Worm (Caenorhabditis elegans) whole organism, L4/young adult: ENCODE measurements around the gene F08C6.18.

Experiments used
- W03F9.2 ChIP-seq: fragments of 150-350 bp; optimal IDR thresholded peaks from 2 replicates; lab custom pipeline; 2014; ENCODE audit warnings: missing biosample characterization, missing genetic modification characterization
- dao-5 ChIP-seq: sonication (generic microtip); optimal IDR thresholded peaks from 2 replicates; lab custom pipeline; 2016; ENCODE audit warnings: missing genotype, missing genetic modification characterization, moderate library complexity, missing compliant biosample characterization
- him-1 ChIP-seq: sonication (generic microtip); optimal IDR thresholded peaks from 2 replicates; lab custom pipeline; 2016; ENCODE audit warnings: missing genotype, missing genetic modification reagents, missing genetic modification characterization, missing compliant biosample characterization

The F08C6.18 gene

DNA sequence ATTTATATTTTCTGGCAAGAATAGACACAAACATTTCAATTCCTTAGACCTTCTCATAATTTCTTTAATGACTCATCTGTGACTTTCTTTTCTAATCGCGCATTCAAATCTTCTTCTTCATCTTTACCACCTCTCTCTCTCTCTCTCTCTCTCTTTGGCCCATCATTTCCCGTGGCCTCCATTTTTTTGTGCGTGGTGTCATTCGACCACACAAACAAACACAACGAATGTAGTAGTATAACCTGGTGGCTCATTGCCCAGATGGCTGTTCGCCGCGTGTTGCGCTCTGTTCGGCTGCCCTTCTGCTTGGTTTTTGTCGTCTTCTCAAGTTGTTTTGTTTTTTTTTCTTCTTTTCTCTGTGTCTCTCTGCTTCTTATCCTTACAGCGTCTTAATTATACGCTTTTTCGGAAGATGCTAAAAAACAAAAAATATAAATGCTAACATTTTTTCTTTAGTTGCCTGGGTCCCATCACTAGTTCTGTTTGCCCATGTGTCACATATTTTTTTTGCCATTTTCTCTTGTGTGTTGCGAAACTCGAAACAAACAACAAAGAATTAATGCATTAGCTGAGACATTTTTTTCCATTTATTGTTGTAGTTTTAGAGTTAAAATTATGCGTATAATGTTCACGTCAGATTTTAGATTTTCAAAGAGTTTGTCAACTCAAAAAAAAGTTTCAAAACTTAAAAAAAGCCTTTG, 4.2 kb upstream of the F08C6.18 start:
- TF ChIP-seq him-1 (tag; lab: Kevin White, UChicago), result no peak
- no peak for TF ChIP-seq W03F9.2 (tag; lab: Kevin White, UChicago)
- TF ChIP-seq dao-5 (tag; lab: Kevin White, UChicago), result no peak

DNA sequence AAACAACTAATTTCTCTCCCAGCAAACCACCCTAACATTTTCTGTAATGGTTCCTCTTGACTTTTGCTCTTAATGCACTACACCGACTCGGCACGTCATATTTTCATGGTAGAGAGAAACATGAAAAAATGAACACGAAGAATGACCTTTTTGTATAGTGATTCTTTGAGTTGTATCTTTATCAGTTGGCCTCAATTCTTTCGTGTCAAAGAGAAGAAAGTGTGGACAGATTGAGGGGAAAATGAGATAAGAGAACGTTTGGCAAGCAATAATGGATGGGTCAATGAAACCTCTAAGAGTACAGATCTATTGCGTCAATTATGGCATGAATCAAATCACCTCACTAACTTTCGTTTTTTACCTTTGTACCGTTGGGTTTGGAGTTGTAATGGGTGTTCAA, 2.5 kb upstream of the F08C6.18 start:
- TF ChIP-seq him-1 (tag; lab: Kevin White, UChicago) (no peak), W03F9.2 (tag; lab: Kevin White, UChicago) (no peak), dao-5 (tag; lab: Kevin White, UChicago) (no peak)

DNA sequence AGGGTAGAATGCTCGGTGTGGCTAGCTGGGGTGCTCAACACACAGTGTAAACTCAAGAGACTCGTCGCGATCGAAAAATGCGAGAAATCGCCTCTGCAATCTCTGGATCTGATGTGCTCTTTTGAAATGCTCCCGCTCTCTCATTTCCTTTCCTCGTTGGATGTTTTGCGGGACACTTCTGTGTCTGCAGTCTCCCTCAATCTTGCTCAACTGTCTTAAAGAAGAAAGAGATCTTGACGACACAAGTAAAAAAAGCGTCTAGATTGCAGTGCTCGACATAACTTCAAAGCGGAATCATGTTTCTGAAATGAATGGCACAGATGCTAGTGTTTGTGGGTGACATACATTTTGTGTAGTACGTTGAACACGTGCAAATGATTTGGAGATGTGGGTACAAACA, 201 bp upstream of the F08C6.18 start:
- TF ChIP-seq W03F9.2 (tag; lab: Kevin White, UChicago) (no peak), him-1 (tag; lab: Kevin White, UChicago) (no peak), dao-5 (tag; lab: Kevin White, UChicago) (no peak)

DNA sequence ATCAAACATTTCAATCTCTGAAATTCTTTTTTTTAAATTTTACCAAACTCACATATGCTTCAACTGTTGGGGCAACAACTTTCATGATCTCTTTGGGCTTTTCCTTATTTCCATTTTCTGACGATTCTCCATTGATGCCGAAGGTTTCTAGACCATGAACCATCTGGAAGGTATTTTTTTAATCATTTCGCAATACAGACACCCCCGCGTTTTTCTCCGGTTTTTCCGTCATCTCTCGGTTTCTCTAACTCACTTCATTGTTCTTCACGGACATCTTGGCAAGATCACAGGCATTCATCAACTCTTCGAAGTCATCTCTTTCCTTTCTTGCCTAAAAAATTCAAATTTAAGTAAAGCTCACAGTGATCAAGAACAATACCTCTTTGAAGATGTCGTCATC, 256 bp downstream of the F08C6.18 start:
- no peak for TF ChIP-seq W03F9.2 (tag; lab: Kevin White, UChicago)
- no peak for TF ChIP-seq dao-5 (tag; lab: Kevin White, UChicago)
- no peak for TF ChIP-seq him-1 (tag; lab: Kevin White, UChicago)

DNA sequence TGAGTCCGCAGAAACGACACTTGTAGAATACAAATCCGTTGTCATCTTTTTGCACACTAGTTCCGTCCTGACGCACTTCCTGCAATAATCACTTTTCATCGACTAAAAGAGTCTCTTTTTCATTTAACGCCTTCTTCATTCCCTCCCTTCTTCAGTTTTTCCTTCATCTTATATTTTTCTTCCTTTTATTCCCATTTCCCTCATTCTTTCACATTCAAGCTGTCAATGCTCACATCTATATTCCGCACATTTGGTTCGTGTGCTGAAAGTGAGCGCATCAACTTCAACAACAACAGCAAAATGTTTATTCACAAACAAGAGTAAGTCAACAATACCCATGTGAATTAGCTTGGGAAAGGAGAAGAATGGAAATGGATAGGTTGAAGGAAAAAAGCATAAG, 1.4 kb downstream of the F08C6.18 start, which contains the start of gene pcyt-1:
Gene pcyt-1 (plus strand): TSS at position 301 of the 400 bp plus-strand sequence.
- TF ChIP-seq dao-5 (tag; lab: Kevin White, UChicago) (no peak), him-1 (tag; lab: Kevin White, UChicago) (no peak), W03F9.2 (tag; lab: Kevin White, UChicago) (no peak)

DNA sequence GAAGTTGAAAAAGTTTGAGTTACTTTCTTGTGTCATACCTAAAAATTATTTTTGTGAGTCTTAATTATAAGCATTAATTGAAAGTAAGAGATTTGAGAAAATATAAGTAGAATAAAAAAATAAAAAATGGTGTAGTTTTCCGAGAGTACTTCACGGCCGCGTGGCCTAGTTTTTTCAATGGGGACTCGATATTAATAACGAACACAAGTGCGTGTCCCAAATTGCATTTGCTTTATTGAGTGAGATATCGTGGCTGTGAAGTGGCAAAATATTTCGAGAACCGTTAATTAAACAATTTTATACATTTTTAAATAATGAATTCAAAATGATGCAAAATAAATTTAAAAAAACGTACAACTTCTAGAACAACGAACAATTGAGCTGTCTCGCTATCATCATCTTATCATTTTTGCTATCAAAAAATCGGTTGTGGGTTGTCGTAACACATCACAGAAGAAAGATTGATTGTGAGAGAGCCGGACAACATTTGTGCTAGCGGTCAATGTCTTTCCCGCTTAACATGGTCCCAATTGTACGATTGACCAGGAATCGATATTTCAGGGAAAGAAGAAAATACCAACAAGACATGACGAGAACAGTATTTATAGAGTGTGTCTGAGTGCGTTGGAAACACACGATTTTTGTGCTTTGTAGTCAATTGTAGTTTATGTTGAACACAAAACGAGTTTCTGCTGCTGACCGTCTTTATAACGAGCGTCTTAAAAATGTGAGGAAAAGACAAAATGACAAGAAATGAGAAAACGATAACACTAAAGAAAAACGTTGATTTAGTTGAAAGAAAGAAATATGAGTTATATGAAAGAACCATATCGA, 3.5 kb downstream of the F08C6.18 start, which contains the start of gene apy-1:
Gene apy-1 (minus strand): TSS at position 38 of the 834 bp plus-strand sequence.
- TF ChIP-seq dao-5 (tag; lab: Kevin White, UChicago) (no peak), him-1 (tag; lab: Kevin White, UChicago) (no peak), W03F9.2 (tag; lab: Kevin White, UChicago) (no peak)

DNA sequence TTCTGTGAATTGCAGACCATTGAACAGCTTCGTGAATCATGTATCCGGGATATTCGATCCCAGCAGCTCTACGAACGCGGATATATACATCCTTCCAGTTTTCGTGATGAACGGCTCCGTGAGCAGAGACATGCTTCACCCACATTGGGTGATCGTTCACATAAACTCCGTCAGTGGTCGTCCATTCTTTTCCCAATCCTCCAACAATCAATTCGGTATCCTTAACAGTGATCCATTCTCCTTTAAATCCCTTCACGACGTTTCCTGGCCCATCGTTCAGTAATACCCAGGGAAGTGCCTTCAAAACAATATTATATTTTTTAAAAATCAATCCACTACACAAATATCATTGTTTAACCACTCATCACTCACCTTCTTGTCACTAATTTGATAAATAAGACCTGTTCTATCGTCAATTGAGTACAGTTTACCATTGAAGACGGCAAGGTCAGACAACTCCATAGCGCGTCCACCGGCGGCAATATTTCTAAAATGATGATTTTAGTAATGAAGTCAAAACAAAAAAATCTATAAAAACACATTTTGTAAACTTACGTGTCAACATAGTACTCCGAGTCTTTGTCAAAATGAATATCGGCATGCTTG, 4.6 kb downstream of the F08C6.18 start:
- no peak for TF ChIP-seq dao-5 (tag; lab: Kevin White, UChicago)
- no peak for TF ChIP-seq W03F9.2 (tag; lab: Kevin White, UChicago)
- no peak for TF ChIP-seq him-1 (tag; lab: Kevin White, UChicago)

DNA sequence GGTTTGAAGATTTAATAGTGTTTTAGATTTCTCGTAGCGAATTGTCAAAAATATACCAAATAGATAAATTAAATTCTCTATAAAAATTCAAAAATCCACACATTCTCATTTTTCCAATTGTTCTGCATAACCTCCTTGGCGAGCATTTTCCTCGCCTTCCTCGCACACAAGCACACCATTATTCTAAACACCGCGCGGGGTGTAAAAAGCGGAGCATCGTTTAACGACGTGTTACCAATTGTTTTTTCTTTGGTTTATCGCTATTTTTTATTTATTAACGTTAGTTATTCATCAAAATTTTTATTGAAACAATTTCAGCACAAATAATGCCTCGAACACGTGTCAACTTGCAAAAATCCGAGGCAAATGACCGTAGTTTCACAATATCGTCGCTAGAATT, 8.4 kb downstream of the F08C6.18 start, which contains the start of gene vps-52:
Gene vps-52 (plus strand): TSS at position 319 of the 400 bp plus-strand sequence.
- no peak for TF ChIP-seq dao-5 (tag; lab: Kevin White, UChicago)
- no peak for TF ChIP-seq him-1 (tag; lab: Kevin White, UChicago)
- no peak for TF ChIP-seq W03F9.2 (tag; lab: Kevin White, UChicago)

DNA sequence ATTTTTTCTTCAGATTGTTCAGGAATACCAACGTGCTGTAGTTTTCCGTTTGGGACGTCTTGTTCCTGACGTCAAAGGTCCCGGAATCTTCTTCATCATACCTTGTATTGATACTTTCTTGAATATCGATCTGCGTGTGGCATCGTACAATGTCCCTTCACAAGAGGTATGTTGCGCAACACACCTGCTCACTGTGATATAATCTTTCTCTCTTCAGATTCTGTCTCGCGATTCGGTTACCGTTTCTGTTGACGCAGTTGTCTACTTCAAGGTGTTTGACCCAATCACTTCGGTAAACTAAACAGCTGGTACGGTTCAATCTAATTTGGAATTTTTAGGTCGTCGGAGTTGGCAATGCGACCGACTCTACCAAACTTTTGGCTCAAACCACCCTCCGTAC, 10.0 kb downstream of the F08C6.18 start:
- TF ChIP-seq him-1 (tag; lab: Kevin White, UChicago), result no peak
- no peak for TF ChIP-seq W03F9.2 (tag; lab: Kevin White, UChicago)
- TF ChIP-seq dao-5 (tag; lab: Kevin White, UChicago), result no peak

DNA sequence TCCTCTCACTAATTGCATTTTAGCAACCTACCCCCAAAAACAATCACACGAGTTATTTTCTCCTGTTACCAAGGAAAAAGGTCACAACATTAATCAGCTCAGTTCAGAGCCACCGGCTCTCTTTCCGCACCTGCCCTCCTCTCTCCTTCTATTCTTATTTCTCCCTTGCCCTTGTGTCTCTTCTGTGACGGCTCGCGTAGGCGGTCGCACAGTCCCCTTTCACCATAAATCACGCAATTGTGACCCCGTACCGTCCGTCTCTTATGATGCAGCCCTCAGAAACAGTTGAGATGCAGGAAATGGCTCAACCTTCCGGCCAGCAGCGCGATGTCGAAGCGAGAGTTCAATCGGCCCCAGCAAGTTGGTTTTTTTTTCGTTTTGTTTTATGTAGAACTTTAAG, 10.8 kb downstream of the F08C6.18 start, which contains the start of gene sto-1:
Gene sto-1 (plus strand): TSS at position 200 of the 400 bp plus-strand sequence.
- TF ChIP-seq him-1 (tag; lab: Kevin White, UChicago), result no peak
- no peak for TF ChIP-seq W03F9.2 (tag; lab: Kevin White, UChicago)
- no peak for TF ChIP-seq dao-5 (tag; lab: Kevin White, UChicago)

DNA sequence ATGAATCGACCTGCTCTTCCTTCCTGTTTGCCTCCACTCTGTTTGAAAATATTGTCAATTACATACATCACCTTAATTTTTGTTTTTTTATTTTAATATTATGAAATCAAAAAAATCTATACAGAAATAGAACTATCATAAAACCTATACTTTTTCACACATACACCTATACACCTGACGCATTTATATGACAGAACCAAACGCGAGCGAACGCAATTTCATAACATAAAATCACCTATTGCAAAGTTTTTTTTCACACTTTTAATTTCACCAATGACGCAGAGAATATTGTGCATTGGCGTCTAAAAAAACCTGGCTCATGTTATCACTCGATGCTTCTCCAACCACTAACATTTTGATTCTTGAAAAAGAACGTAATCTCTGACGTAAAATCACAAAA, 11.5 kb downstream of the F08C6.18 start:
- TF ChIP-seq W03F9.2 (tag; lab: Kevin White, UChicago) (no peak), dao-5 (tag; lab: Kevin White, UChicago) (no peak), him-1 (tag; lab: Kevin White, UChicago) (no peak)

DNA sequence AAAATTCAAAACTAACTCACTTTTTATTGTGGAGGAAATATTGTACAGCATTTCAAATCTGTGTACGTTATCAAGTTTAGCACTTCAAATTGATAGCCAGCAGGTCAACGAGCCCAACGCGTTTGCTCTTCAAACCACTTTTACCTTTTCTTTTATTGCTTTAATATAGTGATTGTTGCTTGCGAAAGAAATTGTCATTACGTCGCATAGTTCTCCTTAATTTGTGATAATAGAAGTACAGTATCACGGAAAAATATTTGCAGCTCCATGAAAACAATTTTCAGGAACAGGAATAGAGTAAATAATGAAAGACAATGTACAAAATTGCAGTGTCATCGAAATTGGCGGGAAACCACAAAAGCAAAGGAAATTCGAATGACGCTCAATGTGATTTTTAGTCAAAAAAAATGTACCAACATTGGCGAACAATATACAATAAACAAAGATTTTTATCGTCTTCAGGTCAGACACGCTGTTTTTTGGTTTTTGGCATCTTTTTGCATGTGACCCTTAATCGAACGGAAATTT, 14.4 kb downstream of the F08C6.18 start, which contains the start of the genes PDB1.1 and F08C6.5:
Gene PDB1.1 (minus strand): TSS at position 158 of the 528 bp plus-strand sequence.
Gene F08C6.5 (plus strand): TSS at position 478 of the 528 bp plus-strand sequence.
- TF ChIP-seq him-1 (tag; lab: Kevin White, UChicago) (no peak), W03F9.2 (tag; lab: Kevin White, UChicago) (no peak), dao-5 (tag; lab: Kevin White, UChicago) (no peak)
